Worm (Caenorhabditis elegans): ENCODE results near the gene sdz-21.

sdz-21 gene

ce11 chrIII:5656941-5657340, at the start of gene sdz-21:
Gene sdz-21 (minus strand): TSS chrIII:5657041.
- no peak for TF ChIP-seq nhr-28 (tag; optimal IDR thresholded peaks at IDR 0.05)
- TF ChIP-seq elt-1 (tag; optimal IDR thresholded peaks at IDR 0.05; ENCODE audit: borderline replicate concordance, insufficient read depth): no peak
- TF ChIP-seq tbx-8 (GFP tag; optimal IDR thresholded peaks at IDR 0.05): no peak
- TF ChIP-seq flh-1 (GFP tag; optimal IDR thresholded peaks at IDR 0.05): no peak
- TF ChIP-seq cnd-1 (tag; optimal IDR thresholded peaks at IDR 0.05): no peak
- TF ChIP-seq bed-3 (GFP tag; optimal IDR thresholded peaks at IDR 0.05): no peak
- no peak for TF ChIP-seq snpc-4 (tag; optimal IDR thresholded peaks at IDR 0.05)
- TF ChIP-seq drap-1 (GFP tag; optimal IDR thresholded peaks at IDR 0.05): no peak
- TF ChIP-seq unc-39 (tag; optimal IDR thresholded peaks at IDR 0.05): no peak
- TF ChIP-seq elt-3 (tag; optimal IDR thresholded peaks at IDR 0.05): no peak
- no peak for TF ChIP-seq ceh-83 (GFP tag; optimal IDR thresholded peaks at IDR 0.05)
- TF ChIP-seq nhr-76 (tag; optimal IDR thresholded peaks at IDR 0.05): no peak
- no peak for TF ChIP-seq zip-8 (tag; optimal IDR thresholded peaks at IDR 0.05)
- no peak for TF ChIP-seq unc-120 (tag; optimal IDR thresholded peaks at IDR 0.05; ENCODE audit: poor library complexity, severe bottlenecking)

DNA sequence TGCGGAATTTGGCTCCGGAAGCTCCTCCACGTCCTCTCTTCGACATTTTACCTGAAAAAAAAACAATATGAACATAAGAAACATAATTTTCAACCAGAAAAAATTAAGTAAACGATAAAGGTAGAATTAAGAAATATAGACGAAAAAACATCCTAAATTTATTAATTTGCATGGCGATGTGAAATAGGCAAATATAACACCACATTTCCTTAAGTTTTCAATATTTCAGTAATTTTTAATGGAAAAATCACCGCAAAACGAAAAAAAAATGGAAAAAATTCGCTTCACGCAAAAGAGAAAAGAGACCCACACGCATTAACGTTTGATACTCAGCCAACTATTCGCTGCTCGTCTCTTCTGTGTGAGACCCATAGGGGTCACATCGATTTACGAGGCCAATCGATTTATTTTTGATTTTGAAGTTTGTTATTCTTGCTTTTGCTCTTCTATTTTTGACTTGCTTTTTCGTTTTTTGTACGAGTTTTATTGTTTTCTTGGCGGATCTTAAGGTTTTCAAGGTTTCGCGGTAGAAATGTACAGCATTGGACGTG, 49.3 kb upstream of the sdz-21 start, which contains the start of gene rpl-23:
rpl-23 (minus strand) TSS at position 51 of the 551 bp plus-strand sequence.
- TF ChIP-seq flh-1 (GFP tag; optimal IDR thresholded peaks at IDR 0.05) (no peak), ceh-39 (tag; optimal IDR thresholded peaks at IDR 0.05) (peak; percentile 97), sptf-1 (tag; optimal IDR thresholded peaks at IDR 0.05) (peak; percentile 62), blmp-1 (tag; optimal IDR thresholded peaks at IDR 0.05) (no peak), ceh-43 (GFP tag; optimal IDR thresholded peaks at IDR 0.05) (no peak), nhr-237 (tag; optimal IDR thresholded peaks at IDR 0.05) (peak; percentile 94), hlh-1 (tag; optimal IDR thresholded peaks at IDR 0.05) (peak; percentile 90), unc-120 (tag; optimal IDR thresholded peaks at IDR 0.05; ENCODE audit: poor library complexity, severe bottlenecking) (peak; percentile 92), pha-4 (tag; optimal IDR thresholded peaks at IDR 0.05) (peak; percentile 93), lin-13 (tag; optimal IDR thresholded peaks at IDR 0.05) (peak; percentile 92), lin-32 (GFP tag; optimal IDR thresholded peaks at IDR 0.05) (no peak), zip-8 (tag; optimal IDR thresholded peaks at IDR 0.05) (no peak), cnd-1 (tag; optimal IDR thresholded peaks at IDR 0.05) (no peak), unc-39 (tag; optimal IDR thresholded peaks at IDR 0.05) (no peak), lsy-2 (tag; optimal IDR thresholded peaks at IDR 0.05) (peak; percentile 89), ces-1 (GFP tag; optimal IDR thresholded peaks at IDR 0.05) (peak; percentile 90), elt-3 (tag; optimal IDR thresholded peaks at IDR 0.05) (peak; percentile 12), unc-62 (GFP tag; optimal IDR thresholded peaks at IDR 0.05) (peak; percentile 66), snpc-4 (tag; optimal IDR thresholded peaks at IDR 0.05) (no peak), mab-5 (tag; optimal IDR thresholded peaks at IDR 0.05) (peak; percentile 85), ztf-11 (tag; optimal IDR thresholded peaks at IDR 0.05) (peak; percentile 37), mep-1 (tag; optimal IDR thresholded peaks at IDR 0.05) (peak; percentile 98), mls-2 (tag; optimal IDR thresholded peaks at IDR 0.05) (peak; percentile 33)

DNA sequence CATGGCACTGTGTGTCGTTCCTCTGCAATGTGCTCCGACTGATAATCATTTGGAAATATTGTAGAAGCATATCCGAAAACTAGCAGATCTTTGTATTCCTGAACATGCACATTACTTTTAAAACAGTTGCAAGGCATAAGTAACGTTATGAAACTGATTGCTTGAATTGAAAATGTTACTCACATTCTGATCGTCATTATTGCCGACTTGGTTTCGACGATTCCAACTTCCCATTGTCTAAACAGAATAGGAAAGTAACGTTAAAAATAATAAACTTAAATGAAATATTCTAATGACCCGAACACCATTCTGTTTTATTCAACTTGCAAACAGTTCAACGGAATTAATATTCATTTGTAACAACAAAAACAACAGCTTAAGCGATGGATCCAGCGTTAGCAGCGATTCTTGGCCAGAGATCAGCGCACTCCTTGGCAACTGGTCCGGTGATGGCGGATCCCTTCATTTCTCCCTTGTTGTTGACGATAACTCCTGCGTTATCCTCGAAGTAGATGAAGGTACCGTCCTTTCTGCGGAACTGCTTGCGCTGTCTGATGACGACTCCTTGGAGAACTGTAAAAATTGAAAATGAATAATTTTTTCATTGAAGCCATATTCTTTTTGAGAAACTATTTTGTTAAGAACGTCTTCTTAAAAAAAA, 48.5 kb upstream of the sdz-21 start, which contains the start of gene swp-1:
swp-1 (minus strand) TSS at position 298 of the 661 bp plus-strand sequence.
- no peak for TF ChIP-seq pha-4 (tag; optimal IDR thresholded peaks at IDR 0.05)
- TF ChIP-seq unc-39 (tag; optimal IDR thresholded peaks at IDR 0.05): no peak
- no peak for TF ChIP-seq snpc-4 (tag; optimal IDR thresholded peaks at IDR 0.05)
- no peak for TF ChIP-seq tbx-8 (GFP tag; optimal IDR thresholded peaks at IDR 0.05)
- no peak for TF ChIP-seq zip-8 (tag; optimal IDR thresholded peaks at IDR 0.05)
- TF ChIP-seq nhr-28 (tag; optimal IDR thresholded peaks at IDR 0.05): no peak

ce11 chrIII:5701491-5701890, 44.6 kb upstream of the sdz-21 start:
- TF ChIP-seq flh-1 (GFP tag; optimal IDR thresholded peaks at IDR 0.05): no peak
- no peak for TF ChIP-seq drap-1 (GFP tag; optimal IDR thresholded peaks at IDR 0.05)

All from whole organism, mixed stage, embryonic.